Fruit fly (Drosophila melanogaster) whole organism, embryonic: ENCODE measurements around the gene CG46412.

Source experiments
- Asciz ChIP-seq: fragments of 200-800 bp; sonication (Bioruptor generic); optimal IDR thresholded peaks from 2 replicates; lab custom pipeline; 2017; ENCODE audit warnings: missing biosample characterization, mild to moderate bottlenecking, missing genetic modification characterization, missing genetic modification reagents
- Atf3 ChIP-seq: fragments of 200-800 bp; sonication (Bioruptor generic); optimal IDR thresholded peaks from 3 replicates; lab custom pipeline; 2016; ENCODE audit warnings: missing biosample characterization, missing genetic modification characterization
- CG10979 ChIP-seq: fragments of 200-800 bp; sonication (Bioruptor generic); optimal IDR thresholded peaks from 2 replicates; lab custom pipeline; 2018; ENCODE audit warnings: missing biosample characterization, mild to moderate bottlenecking, missing genetic modification characterization, moderate library complexity
- CG13123 ChIP-seq: fragments of 200-800 bp; sonication (Bioruptor generic); optimal IDR thresholded peaks from 2 replicates; lab custom pipeline; 2016; ENCODE audit warnings: missing biosample characterization, missing genetic modification characterization
- CG17385 ChIP-seq: fragments of 200-800 bp; sonication (Bioruptor generic); optimal IDR thresholded peaks from 3 replicates; lab custom pipeline; 2018; ENCODE audit warnings: missing biosample characterization, mild to moderate bottlenecking, missing genetic modification characterization
- CG31365 ChIP-seq: fragments of 200-800 bp; sonication (Bioruptor generic); optimal IDR thresholded peaks from 2 replicates; lab custom pipeline; 2018; ENCODE audit warnings: missing biosample characterization, mild to moderate bottlenecking, missing genetic modification characterization
- CG31441 ChIP-seq: fragments of 200-800 bp; sonication (Bioruptor generic); IDR thresholded peaks from 2 replicates; pipeline ENCODE4 v1.3.6; 2022; ENCODE audit warnings: missing biosample characterization, missing genetic modification characterization
- CG3726 ChIP-seq: fragments of 200-800 bp; sonication (Bioruptor generic); IDR thresholded peaks from 3 replicates; pipeline ENCODE4, ENCODE4 v1.3.6; 2022; ENCODE audit warnings: missing biosample characterization, missing genetic modification characterization
- CG4282 ChIP-seq: fragments of 200-800 bp; sonication (Bioruptor generic); optimal IDR thresholded peaks from 2 replicates; lab custom pipeline; 2016; ENCODE audit warnings: missing biosample characterization, missing genetic modification characterization
- CG6689 ChIP-seq: fragments of 200-800 bp; sonication (Bioruptor generic); IDR thresholded peaks from 2 replicates; pipeline ENCODE4 v1.3.6; 2022; ENCODE audit warnings: missing biosample characterization, missing genetic modification characterization
- CG9437 ChIP-seq: fragments of 200-800 bp; sonication (Bioruptor generic); optimal IDR thresholded peaks from 2 replicates; lab custom pipeline; 2018; ENCODE audit warnings: missing biosample characterization, mild to moderate bottlenecking, missing genetic modification characterization
- CG9932 ChIP-seq: fragments of 200-800 bp; sonication (Bioruptor generic); IDR thresholded peaks from 2 replicates; pipeline ENCODE4 v1.3.6; 2022; ENCODE audit warnings: missing biosample characterization, missing genetic modification characterization
- CkIIα-i1 ChIP-seq: fragments of 200-800 bp; sonication (Bioruptor generic); IDR thresholded peaks from 2 replicates; pipeline ENCODE4 v1.3.6; 2022; ENCODE audit warnings: missing biosample characterization, missing genetic modification characterization
- Dp ChIP-seq: fragments of 200-800 bp; sonication (Bioruptor generic); optimal IDR thresholded peaks from 2 replicates; lab custom pipeline; 2018; ENCODE audit warnings: missing biosample characterization, mild to moderate bottlenecking, missing genetic modification characterization, moderate library complexity
- GATAe ChIP-seq: fragments of 200-800 bp; sonication (Bioruptor generic); conservative IDR thresholded peaks from 2 replicates; pipeline ENCODE4 v1.3.6; 2022; ENCODE audit warnings: missing biosample characterization, missing genetic modification characterization
- Gsc ChIP-seq: fragments of 200-800 bp; sonication (Bioruptor generic); IDR thresholded peaks from 2 replicates; pipeline ENCODE4 v1.3.6; 2022; ENCODE audit warnings: missing biosample characterization, missing genetic modification characterization
- Hmr ChIP-seq: fragments of 200-800 bp; sonication (Bioruptor generic); optimal IDR thresholded peaks from 3 replicates; lab custom pipeline; 2017; ENCODE audit warnings: mild to moderate bottlenecking, missing biosample characterization, missing genetic modification reagents, missing genetic modification characterization
- Hmx ChIP-seq: fragments of 200-800 bp; sonication (Bioruptor generic); optimal IDR thresholded peaks from 2 replicates; lab custom pipeline; 2016; ENCODE audit warnings: missing biosample characterization, missing genetic modification characterization
- Lpt ChIP-seq: fragments of >200 bp; optimal IDR thresholded peaks from 2 replicates; lab custom pipeline; 2018; ENCODE audit warnings: missing biosample characterization, missing genetic modification characterization
- MESR4 ChIP-seq: fragments of 200-800 bp; sonication (Bioruptor generic); optimal IDR thresholded peaks from 2 replicates; lab custom pipeline; 2018; ENCODE audit warnings: missing biosample characterization, mild to moderate bottlenecking, missing genetic modification characterization, moderate library complexity
- Mrtf ChIP-seq: fragments of 200-800 bp; sonication (Bioruptor generic); IDR thresholded peaks from 3 replicates; pipeline ENCODE4 v1.3.6; 2022; ENCODE audit warnings: missing biosample characterization, missing genetic modification characterization
- NC2α ChIP-seq: fragments of 200-800 bp; sonication (Bioruptor generic); optimal IDR thresholded peaks from 2 replicates; lab custom pipeline; 2016; ENCODE audit warnings: missing biosample characterization, missing genetic modification characterization
- NK7.1 ChIP-seq: fragments of 200-800 bp; sonication (Bioruptor generic); optimal IDR thresholded peaks from 3 replicates; lab custom pipeline; 2016; ENCODE audit warnings: missing biosample characterization, missing genetic modification characterization
- Nf-YA ChIP-seq: fragments of 200-800 bp; sonication (Bioruptor generic); IDR thresholded peaks from 2 replicates; pipeline ENCODE4 v1.3.6; 2022; ENCODE audit warnings: missing biosample characterization, missing genetic modification characterization
- Oaz ChIP-seq: fragments of 200-800 bp; sonication (Bioruptor generic); IDR thresholded peaks from 2 replicates; pipeline ENCODE4 v1.3.6; 2022; ENCODE audit warnings: missing biosample characterization, missing genetic modification characterization
- Sin3A ChIP-seq: fragments of >200 bp; optimal IDR thresholded peaks from 2 replicates; lab custom pipeline; 2018
- Sox102F ChIP-seq: fragments of 200-800 bp; sonication (Bioruptor generic); optimal IDR thresholded peaks from 2 replicates; lab custom pipeline; 2018; ENCODE audit warnings: missing biosample characterization, mild to moderate bottlenecking, missing genetic modification characterization, moderate library complexity
- Ssrp ChIP-seq: fragments of 200-800 bp; sonication (Bioruptor generic); optimal IDR thresholded peaks from 2 replicates; lab custom pipeline; 2018; ENCODE audit warnings: missing biosample characterization, mild to moderate bottlenecking, missing genetic modification characterization, moderate library complexity
- Tbp ChIP-seq: fragments of >200 bp; optimal IDR thresholded peaks from 2 replicates; lab custom pipeline; 2018; ENCODE audit warnings: missing biosample characterization, missing genetic modification characterization
- br ChIP-seq: fragments of >200 bp; optimal IDR thresholded peaks from 2 replicates; lab custom pipeline; 2017
- cato ChIP-seq: fragments of 200-800 bp; sonication (Bioruptor generic); optimal IDR thresholded peaks from 2 replicates; lab custom pipeline; 2016; ENCODE audit warnings: missing biosample characterization, missing genetic modification characterization, borderline replicate concordance
- dati ChIP-seq: fragments of 200-800 bp; sonication (Bioruptor generic); IDR thresholded peaks from 2 replicates; pipeline ENCODE4 v1.3.6; 2022; ENCODE audit warnings: missing biosample characterization, missing genetic modification characterization
- fu2 ChIP-seq: fragments of 200-800 bp; sonication (Bioruptor generic); optimal IDR thresholded peaks from 2 replicates; lab custom pipeline; 2016; ENCODE audit warnings: missing biosample characterization, missing genetic modification characterization
- jigr1 ChIP-seq: fragments of 200-800 bp; sonication (Bioruptor generic); IDR thresholded peaks from 3 replicates; pipeline ENCODE4 v1.3.6; 2022; ENCODE audit warnings: missing biosample characterization, missing genetic modification characterization
- kay ChIP-seq: fragments of 200-800 bp; sonication (Bioruptor generic); optimal IDR thresholded peaks from 2 replicates; lab custom pipeline; 2016; ENCODE audit warnings: missing biosample characterization, missing genetic modification characterization
- mam ChIP-seq: fragments of 200-800 bp; sonication (Bioruptor generic); optimal IDR thresholded peaks from 3 replicates; lab custom pipeline; 2016; ENCODE audit warnings: missing biosample characterization, missing genetic modification characterization
- pan ChIP-seq, 4 experiments: fragments of >200 bp in 3 of 4; fragments of 200-800 bp in 1 of 4; sonication (Bioruptor generic) in 1 of 4; optimal IDR thresholded peaks in 3 of 4; IDR thresholded peaks in 1 of 4; 2 replicates each; pipeline versions ENCODE4 v1.3.6 to Lab custom; 2017 to 2022; ENCODE audit warnings: missing biosample characterization in 2 of 4, missing genetic modification characterization in 2 of 4, mixed read lengths in 1 of 4
- pfk ChIP-seq: fragments of 200-800 bp; sonication (Bioruptor generic); optimal IDR thresholded peaks from 2 replicates; lab custom pipeline; 2018; ENCODE audit warnings: missing biosample characterization, mild to moderate bottlenecking, missing genetic modification characterization, moderate library complexity
- pzg ChIP-seq: fragments of 200-800 bp; sonication (Bioruptor generic); optimal IDR thresholded peaks from 3 replicates; lab custom pipeline; 2018; ENCODE audit warnings: missing biosample characterization, mild to moderate bottlenecking, missing genetic modification characterization, moderate library complexity
- row ChIP-seq: fragments of 200-800 bp; sonication (Bioruptor generic); IDR thresholded peaks from 3 replicates; pipeline ENCODE4 v1.3.6; 2022; ENCODE audit warnings: missing biosample characterization, missing genetic modification characterization
- salm ChIP-seq: fragments of 200-800 bp; sonication (Bioruptor generic); optimal IDR thresholded peaks from 2 replicates; lab custom pipeline; 2018; ENCODE audit warnings: missing biosample characterization, mild to moderate bottlenecking, missing genetic modification characterization
- schlank ChIP-seq: fragments of 200-800 bp; sonication (Bioruptor generic); optimal IDR thresholded peaks from 2 replicates; lab custom pipeline; 2018; ENCODE audit warnings: missing biosample characterization, mild to moderate bottlenecking, missing genetic modification characterization
- sens-2 ChIP-seq: fragments of 200-800 bp; sonication (Bioruptor generic); IDR thresholded peaks from 2 replicates; pipeline ENCODE4 v1.3.6; 2022; ENCODE audit warnings: missing biosample characterization, missing genetic modification characterization
- shn ChIP-seq: fragments of 200-800 bp; sonication (Bioruptor generic); optimal IDR thresholded peaks from 3 replicates; lab custom pipeline; 2016; ENCODE audit warnings: missing biosample characterization, missing genetic modification characterization
- sima ChIP-seq: fragments of 200-800 bp; sonication (Bioruptor generic); optimal IDR thresholded peaks from 2 replicates; lab custom pipeline; 2016; ENCODE audit warnings: missing biosample characterization, missing genetic modification characterization
- stwl ChIP-seq: fragments of 200-800 bp; sonication (Bioruptor generic); optimal IDR thresholded peaks from 3 replicates; lab custom pipeline; 2018; ENCODE audit warnings: missing biosample characterization, mild to moderate bottlenecking, missing genetic modification characterization, moderate library complexity
- trem ChIP-seq: fragments of 200-800 bp; optimal IDR thresholded peaks from 3 replicates; lab custom pipeline; 2019; ENCODE audit warnings: missing biosample characterization, mild to moderate bottlenecking, missing genetic modification characterization, moderate library complexity
- wdn ChIP-seq: fragments of 200-800 bp; sonication (Bioruptor generic); IDR thresholded peaks from 2 replicates; pipeline ENCODE4 v1.3.6; 2022; ENCODE audit warnings: missing biosample characterization, missing genetic modification characterization
- wek ChIP-seq: fragments of 200-800 bp; sonication (Bioruptor generic); optimal IDR thresholded peaks from 3 replicates; lab custom pipeline; 2018; ENCODE audit warnings: missing biosample characterization, mild to moderate bottlenecking, missing genetic modification characterization, moderate library complexity
- yki ChIP-seq: fragments of >200 bp; optimal IDR thresholded peaks from 3 replicates; lab custom pipeline; 2018
- z ChIP-seq: fragments of 200-800 bp; sonication (Bioruptor generic); IDR thresholded peaks from 3 replicates; pipeline ENCODE4 v1.3.6; 2022; ENCODE audit warnings: missing biosample characterization, missing genetic modification characterization

CG46412 gene

dm6 chr3L:11555662-11556460 lies 8.0 kb downstream of the CG46412 start (continued):
- TF ChIP-seq Lpt (GFP tag; lab: Kevin White, UChicago) (no peak), Sin3A (lab: Kevin White, UChicago) (no peak), sima (no peak), mam (GFP tag; lab: Kevin White, UChicago) (peak; percentile 44), Ssrp (tag; lab: Kevin White, UChicago) (peak; percentile 75), NC2α (peak; percentile 48), CG31441 (GFP tag; lab: Robert Waterston, UW) (peak; percentile 90), Atf3 (GFP tag; lab: Kevin White, UChicago) (peak; percentile 49), pzg (no peak), dati (no peak), kay (GFP tag; lab: Kevin White, UChicago) (peak; percentile 12), Hmr (peak; percentile 72), Tbp (GFP tag; lab: Kevin White, UChicago) (no peak), Hmx (GFP tag; lab: Kevin White, UChicago) (no peak), Mrtf (GFP tag; lab: Robert Waterston, UW) (no peak), Oaz (GFP tag; lab: Robert Waterston, UW) (0 out of 2 replicates have a peak, but pooled peaks have one; percentile 12), shn (peak; percentile 10), wek (no peak), CG31365 (peak; percentile 31), Nf-YA (GFP tag; lab: Robert Waterston, UW) (no peak), br (no peak), pan (optimal IDR thresholded peaks at IDR 0.05; lab: Kevin White, UChicago) (no peak), pan (GFP tag; optimal IDR thresholded peaks at IDR 0.05 in 1 of 2, IDR thresholded peaks at IDR 0.05 in 1 of 2) (peak in 1 of 2 experiments; percentile 58), wdn (GFP tag; lab: Robert Waterston, UW) (peak; percentile 46; the same call in 1 of the 2 replicates), MESR4 (no peak), CG9932 (peak; percentile 57), Gsc (GFP tag; lab: Robert Waterston, UW) (no peak), trem (tag; lab: Kevin White, UChicago) (peak; percentile 74), sens-2 (GFP tag; lab: Robert Waterston, UW) (no peak), schlank (tag; lab: Kevin White, UChicago) (no peak), NK7.1 (GFP tag; lab: Kevin White, UChicago) (no peak), fu2 (GFP tag; lab: Kevin White, UChicago) (peak; percentile 5), CkIIα-i1 (GFP tag; lab: Robert Waterston, UW) (no peak), yki (lab: Kevin White, UChicago) (no peak), salm (tag; lab: Kevin White, UChicago) (peak; percentile 44), Asciz (GFP tag; lab: Kevin White, UChicago) (peak; percentile 85), z (no peak), cato (GFP tag; lab: Kevin White, UChicago) (peak; percentile 33), CG4282 (GFP tag; lab: Kevin White, UChicago) (no peak), CG6689 (GFP tag; lab: Robert Waterston, UW) (peak; percentile 46; the same call in 1 of the 2 replicates), Dp (GFP tag; lab: Kevin White, UChicago) (no peak), jigr1 (GFP tag; lab: Robert Waterston, UW) (no peak), CG3726 (GFP tag; lab: Robert Waterston, UW) (no peak; the same call in 2 of the 3 replicates), Sox102F (GFP tag; lab: Kevin White, UChicago) (peak; percentile 91), CG9437 (GFP tag; lab: Kevin White, UChicago) (peak; percentile 78), pfk (GFP tag; lab: Kevin White, UChicago) (no peak), stwl (tag; lab: Kevin White, UChicago) (no peak), row (GFP tag; lab: Robert Waterston, UW) (peak; percentile 74), CG10979 (peak; percentile 90), CG17385 (GFP tag; lab: Kevin White, UChicago) (peak; percentile 69), CG13123 (peak; percentile 27), GATAe (GFP tag; lab: Robert Waterston, UW) (no peak)
